Worm (Caenorhabditis elegans) whole organism, midembryonic: Measurements from ENCODE around the gene F14F9.2.

ENCODE experiments used
- T22C8.4 ChIP-seq: fragments of 200-800 bp; sonication (Bioruptor generic); IDR thresholded peaks from 2 replicates; pipeline ENCODE4 v1.3.6; 2022; ENCODE audit warnings: missing genetic modification characterization, missing compliant biosample characterization
- cog-1 ChIP-seq: sonication (generic microtip); optimal IDR thresholded peaks from 2 replicates; lab custom pipeline; 2016; ENCODE audit warnings: missing genetic modification characterization, missing compliant biosample characterization
- flt-1 ChIP-seq: fragments of 200-800 bp; sonication (Bioruptor generic); IDR thresholded peaks from 2 replicates; pipeline ENCODE4 v1.3.6; 2022; ENCODE audit warnings: missing genetic modification characterization, missing compliant biosample characterization
- klf-2 ChIP-seq: fragments of 200-800 bp; sonication (Bioruptor generic); conservative IDR thresholded peaks from 2 replicates; pipeline ENCODE4 v1.3.6; 2022; ENCODE audit warnings: missing genetic modification reagents, missing genetic modification characterization, missing compliant biosample characterization
- med-1 ChIP-seq: sonication (generic microtip); optimal IDR thresholded peaks from 2 replicates; lab custom pipeline; 2017; ENCODE audit warnings: missing genetic modification characterization, mild to moderate bottlenecking, missing compliant biosample characterization, antibody characterized with exemption, missing genetic modification reagents; ENCODE audit not compliant: insufficient read depth
- ref-1 ChIP-seq: fragments of 200-800 bp; sonication (Bioruptor generic); conservative IDR thresholded peaks from 2 replicates; pipeline ENCODE4 v1.3.6; 2022; ENCODE audit warnings: missing genetic modification reagents, missing genetic modification characterization, missing compliant biosample characterization
- tab-1 ChIP-seq: fragments of 200-800 bp; sonication (Bioruptor generic); IDR thresholded peaks from 2 replicates; pipeline ENCODE4 v1.3.6; 2022; ENCODE audit warnings: missing genetic modification characterization, missing compliant biosample characterization
- ztf-23 ChIP-seq: fragments of 200-800 bp; sonication (Bioruptor generic); IDR thresholded peaks from 2 replicates; pipeline ENCODE4 v1.3.6; 2022; ENCODE audit warnings: missing genetic modification reagents, missing genetic modification characterization, missing compliant biosample characterization
- ztf-29 ChIP-seq: fragments of 200-800 bp; sonication (Bioruptor generic); IDR thresholded peaks from 2 replicates; pipeline ENCODE4 v1.3.6; 2022; ENCODE audit warnings: missing genetic modification reagents, missing genetic modification characterization, missing compliant biosample characterization

F14F9.2 gene

ce11 chrV:5119679-5120078 is 25.0 kb upstream of the F14F9.2 start, which contains the start of gene sid-1:
TSS of gene sid-1 (plus strand) at chrV:5119970.
- no peak for TF ChIP-seq cog-1 (tag; lab: Kevin White, UChicago)
- no peak for TF ChIP-seq ztf-23 (GFP tag; lab: Robert Waterston, UW)
- TF ChIP-seq klf-2: no peak
- no peak for TF ChIP-seq ztf-29 (GFP tag; lab: Robert Waterston, UW)
- no peak for TF ChIP-seq T22C8.4 (GFP tag; lab: Robert Waterston, UW)
- TF ChIP-seq med-1 (GFP tag; lab: Kevin White, UChicago): no peak
- no peak for TF ChIP-seq ref-1 (GFP tag; lab: Robert Waterston, UW)
- no peak for TF ChIP-seq tab-1 (GFP tag; lab: Robert Waterston, UW)
- no peak for TF ChIP-seq flt-1 (GFP tag; lab: Robert Waterston, UW)

ce11 chrV:5126793-5127192 is 17.8 kb upstream of the F14F9.2 start, which contains the start of gene F14F9.5:
TSS of gene F14F9.5 (plus strand) at chrV:5127093.
- TF ChIP-seq med-1 (GFP tag; lab: Kevin White, UChicago) (no peak), cog-1 (tag; lab: Kevin White, UChicago) (no peak), flt-1 (GFP tag; lab: Robert Waterston, UW) (no peak), ztf-29 (GFP tag; lab: Robert Waterston, UW) (no peak), klf-2 (no peak), ztf-23 (GFP tag; lab: Robert Waterston, UW) (no peak)

- TF ChIP-seq med-1 (GFP tag; lab: Kevin White, UChicago): no peak
- TF ChIP-seq ztf-29 (GFP tag; lab: Robert Waterston, UW): no peak
- TF ChIP-seq tab-1 (GFP tag; lab: Robert Waterston, UW): no peak
- no peak for TF ChIP-seq ref-1 (GFP tag; lab: Robert Waterston, UW)
- TF ChIP-seq cog-1 (tag; lab: Kevin White, UChicago): no peak
- TF ChIP-seq ztf-23 (GFP tag; lab: Robert Waterston, UW): no peak
- no peak for TF ChIP-seq T22C8.4 (GFP tag; lab: Robert Waterston, UW)
- TF ChIP-seq flt-1 (GFP tag; lab: Robert Waterston, UW): no peak
- no peak for TF ChIP-seq klf-2
These were observed 14.6 kb upstream of the F14F9.2 start, which contains the start of gene F14F9.8 for ce11 chrV:5130018-5130417. TSS of gene F14F9.8 (plus strand) at chrV:5130318.

- no peak for TF ChIP-seq tab-1 (GFP tag; lab: Robert Waterston, UW)
These were observed 13.3 kb upstream of the F14F9.2 start for ce11 chrV:5131380-5131779.

ce11 chrV:5132441-5132840 is 12.2 kb upstream of the F14F9.2 start, which contains the start of gene F14F9.4:
TSS of gene F14F9.4 (plus strand) at chrV:5132741.
- no peak for TF ChIP-seq klf-2
- no peak for TF ChIP-seq ref-1 (GFP tag; lab: Robert Waterston, UW)
- TF ChIP-seq med-1 (GFP tag; lab: Kevin White, UChicago): no peak
- no peak for TF ChIP-seq ztf-29 (GFP tag; lab: Robert Waterston, UW)
- TF ChIP-seq T22C8.4 (GFP tag; lab: Robert Waterston, UW): no peak
- no peak for TF ChIP-seq flt-1 (GFP tag; lab: Robert Waterston, UW)
- no peak for TF ChIP-seq ztf-23 (GFP tag; lab: Robert Waterston, UW)
- no peak for TF ChIP-seq cog-1 (tag; lab: Kevin White, UChicago)
- TF ChIP-seq tab-1 (GFP tag; lab: Robert Waterston, UW): no peak

- TF ChIP-seq tab-1 (GFP tag; lab: Robert Waterston, UW): no peak
- TF ChIP-seq T22C8.4 (GFP tag; lab: Robert Waterston, UW): no peak
- no peak for TF ChIP-seq cog-1 (tag; lab: Kevin White, UChicago)
- no peak for TF ChIP-seq ztf-29 (GFP tag; lab: Robert Waterston, UW)
- no peak for TF ChIP-seq med-1 (GFP tag; lab: Kevin White, UChicago)
- no peak for TF ChIP-seq klf-2
- no peak for TF ChIP-seq flt-1 (GFP tag; lab: Robert Waterston, UW)
- no peak for TF ChIP-seq ztf-23 (GFP tag; lab: Robert Waterston, UW)
- no peak for TF ChIP-seq ref-1 (GFP tag; lab: Robert Waterston, UW)
These were observed 6.7 kb upstream of the F14F9.2 start, which contains the start of gene F14F9.3 for ce11 chrV:5137919-5138318. TSS of gene F14F9.3 (plus strand) at chrV:5138219.

ce11 chrV:5143785-5144184 is 856 bp upstream of the F14F9.2 start, which contains the start of gene srh-129:
TSS of gene srh-129 (minus strand) at chrV:5143885.
- TF ChIP-seq med-1 (GFP tag; lab: Kevin White, UChicago) (no peak), ref-1 (GFP tag; lab: Robert Waterston, UW) (no peak), klf-2 (no peak), ztf-23 (GFP tag; lab: Robert Waterston, UW) (no peak), tab-1 (GFP tag; lab: Robert Waterston, UW) (no peak), T22C8.4 (GFP tag; lab: Robert Waterston, UW) (no peak), ztf-29 (GFP tag; lab: Robert Waterston, UW) (no peak), cog-1 (tag; lab: Kevin White, UChicago) (no peak), flt-1 (GFP tag; lab: Robert Waterston, UW) (no peak)

- TF ChIP-seq ztf-23 (GFP tag; lab: Robert Waterston, UW) (no peak), ztf-29 (GFP tag; lab: Robert Waterston, UW) (no peak), tab-1 (GFP tag; lab: Robert Waterston, UW) (no peak), cog-1 (tag; lab: Kevin White, UChicago) (no peak), med-1 (GFP tag; lab: Kevin White, UChicago) (no peak), T22C8.4 (GFP tag; lab: Robert Waterston, UW) (no peak), flt-1 (GFP tag; lab: Robert Waterston, UW) (no peak), klf-2 (no peak), ref-1 (GFP tag; lab: Robert Waterston, UW) (no peak)
These were observed 1.8 kb downstream of the F14F9.2 start, which contains the start of gene F14F9.6 for ce11 chrV:5146394-5146793. TSS of gene F14F9.6 (minus strand) at chrV:5146494.

- TF ChIP-seq med-1 (GFP tag; lab: Kevin White, UChicago) (no peak), cog-1 (tag; lab: Kevin White, UChicago) (no peak)
These were observed 6.2 kb downstream of the F14F9.2 start, which contains the start of gene srh-130 for ce11 chrV:5150880-5151279. TSS of gene srh-130 (plus strand) at chrV:5151180.
